Worm (Caenorhabditis elegans): Measurements from ENCODE around the gene K01A11.1.

- TF ChIP-seq sptf-2 (GFP tag; optimal IDR thresholded peaks at IDR 0.05) (no peak), snpc-4 (GFP tag; optimal IDR thresholded peaks at IDR 0.05) (no peak), snpc-4 (tag; optimal IDR thresholded peaks at IDR 0.05) (no peak), rpc-1 (optimal IDR thresholded peaks at IDR 0.05) (no peak), rpc-1 (tag; optimal IDR thresholded peaks at IDR 0.05) (no peak), unc-62 (GFP tag; optimal IDR thresholded peaks at IDR 0.05) (no peak), zfh-2 (GFP tag; conservative IDR thresholded peaks at IDR 0.05) (no peak)
Measured at ce11 chrIII:3405535-3405934, 25.8 kb downstream of the K01A11.1 start, which contains the start of gene golg-4.
